Worm (Caenorhabditis elegans): ENCODE measurements around the gene pcp-2.
"Not testable (repeated sequence)": the region's sequence is repeated elsewhere in the genome, so short reads cannot be mapped to it uniquely, and the experiment has no call there.

pcp-2 gene

DNA sequence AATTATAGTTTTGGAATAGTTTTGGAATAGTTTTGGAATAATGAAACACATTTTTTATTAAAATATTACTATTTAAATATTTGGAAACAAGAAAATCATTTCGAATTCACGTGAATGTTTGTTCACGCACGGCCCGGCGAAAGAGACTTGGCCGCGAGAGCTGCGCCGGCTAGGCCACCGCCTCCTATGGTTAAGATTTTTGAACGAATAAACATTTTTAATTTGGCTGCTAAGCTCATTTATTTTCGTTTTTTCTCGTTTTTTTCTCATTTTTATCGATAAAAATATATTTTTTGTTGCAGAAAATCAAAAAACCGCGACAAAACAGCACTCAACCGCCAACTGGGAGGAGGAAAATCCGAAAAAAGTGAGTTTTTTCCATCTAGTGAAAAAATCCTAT is 29.6 kb upstream of the pcp-2 start, which contains the start of gene C46C2.7:
TSS of gene C46C2.7 (plus strand) at position 301 of the 400 bp plus-strand sequence.
- TF ChIP-seq pes-1 (GFP tag; IDR thresholded peaks at IDR 0.05); aly-1 (tag; optimal IDR thresholded peaks at IDR 0.05); B0310.2 (tag; optimal IDR thresholded peaks at IDR 0.05): not testable (repeated sequence)

ce11 chrIV:9192522-9192921 is 27.6 kb upstream of the pcp-2 start, which contains the start of gene C46C2.5:
C46C2.5 (minus strand) TSS chrIV:9192622.
- TF ChIP-seq sea-1 (GFP tag; conservative IDR thresholded peaks at IDR 0.05): no peak
- no peak for TF ChIP-seq flt-1 (GFP tag; IDR thresholded peaks at IDR 0.05)
- TF ChIP-seq tbx-37 (GFP tag; conservative IDR thresholded peaks at IDR 0.05): no peak
- no peak for TF ChIP-seq tra-4 (tag; optimal IDR thresholded peaks at IDR 0.05)
- no peak for TF ChIP-seq ceh-36 (tag; optimal IDR thresholded peaks at IDR 0.05)
- no peak for TF ChIP-seq hmg-4 (GFP tag; optimal IDR thresholded peaks at IDR 0.05)
- no peak for TF ChIP-seq ets-7 (tag; optimal IDR thresholded peaks at IDR 0.05)
- TF ChIP-seq tbx-11 (GFP tag; IDR thresholded peaks at IDR 0.05): no peak
- no peak for TF ChIP-seq hmbx-1 (tag; optimal IDR thresholded peaks at IDR 0.05)
- no peak for TF ChIP-seq F13C5.2 (tag; optimal IDR thresholded peaks at IDR 0.05)
- TF ChIP-seq hnd-1 (tag; optimal IDR thresholded peaks at IDR 0.05): no peak
- no peak for TF ChIP-seq B0310.2 (tag; optimal IDR thresholded peaks at IDR 0.05)
- no peak for TF ChIP-seq ama-1 (optimal IDR thresholded peaks at IDR 0.05)
- no peak for TF ChIP-seq scrt-1 (GFP tag; IDR thresholded peaks at IDR 0.05)
- TF ChIP-seq pes-1 (GFP tag; IDR thresholded peaks at IDR 0.05): no peak
- TF ChIP-seq ceh-13 (GFP tag; optimal IDR thresholded peaks at IDR 0.05): no peak
- no peak for TF ChIP-seq aly-1 (tag; optimal IDR thresholded peaks at IDR 0.05)

ce11 chrIV:9191183-9191582 is 26.3 kb upstream of the pcp-2 start:
- TF ChIP-seq ceh-13 (GFP tag; optimal IDR thresholded peaks at IDR 0.05) (peak; percentile 90), B0310.2 (tag; optimal IDR thresholded peaks at IDR 0.05) (peak; percentile 93), sea-1 (GFP tag; conservative IDR thresholded peaks at IDR 0.05) (peak; percentile 95), aly-1 (tag; optimal IDR thresholded peaks at IDR 0.05) (peak; percentile 95), ceh-36 (tag; optimal IDR thresholded peaks at IDR 0.05) (peak; percentile 96), tra-4 (tag; optimal IDR thresholded peaks at IDR 0.05) (peak; percentile 89), pes-1 (GFP tag; IDR thresholded peaks at IDR 0.05) (peak; percentile 96), hmbx-1 (tag; optimal IDR thresholded peaks at IDR 0.05) (peak; percentile 76), hnd-1 (tag; optimal IDR thresholded peaks at IDR 0.05) (peak; percentile 85), tbx-37 (GFP tag; conservative IDR thresholded peaks at IDR 0.05) (peak; percentile 97), ama-1 (optimal IDR thresholded peaks at IDR 0.05) (no peak), F13C5.2 (tag; optimal IDR thresholded peaks at IDR 0.05) (peak; percentile 94), tbx-11 (GFP tag; IDR thresholded peaks at IDR 0.05) (peak; percentile 96), ets-7 (tag; optimal IDR thresholded peaks at IDR 0.05) (peak; percentile 87), scrt-1 (GFP tag; IDR thresholded peaks at IDR 0.05) (peak; percentile 96), hmg-4 (GFP tag; optimal IDR thresholded peaks at IDR 0.05) (no peak), flt-1 (GFP tag; IDR thresholded peaks at IDR 0.05) (peak; percentile 96)

- TF ChIP-seq scrt-1 (GFP tag; IDR thresholded peaks at IDR 0.05): no peak
- no peak for TF ChIP-seq hmg-4 (GFP tag; optimal IDR thresholded peaks at IDR 0.05)
- TF ChIP-seq hmbx-1 (tag; optimal IDR thresholded peaks at IDR 0.05): no peak
- TF ChIP-seq ama-1 (optimal IDR thresholded peaks at IDR 0.05): no peak
- no peak for TF ChIP-seq ceh-36 (tag; optimal IDR thresholded peaks at IDR 0.05)
- no peak for TF ChIP-seq flt-1 (GFP tag; IDR thresholded peaks at IDR 0.05)
- TF ChIP-seq F13C5.2 (tag; optimal IDR thresholded peaks at IDR 0.05): no peak
- TF ChIP-seq ceh-13 (GFP tag; optimal IDR thresholded peaks at IDR 0.05): no peak
- no peak for TF ChIP-seq pes-1 (GFP tag; IDR thresholded peaks at IDR 0.05)
- no peak for TF ChIP-seq B0310.2 (tag; optimal IDR thresholded peaks at IDR 0.05)
- no peak for TF ChIP-seq tbx-37 (GFP tag; conservative IDR thresholded peaks at IDR 0.05)
- no peak for TF ChIP-seq tra-4 (tag; optimal IDR thresholded peaks at IDR 0.05)
- no peak for TF ChIP-seq sea-1 (GFP tag; conservative IDR thresholded peaks at IDR 0.05)
- TF ChIP-seq tbx-11 (GFP tag; IDR thresholded peaks at IDR 0.05): no peak
Observed at ce11 chrIV:9184547-9184946, 19.6 kb upstream of the pcp-2 start, which contains the start of gene C07C7.1. C07C7.1 (plus strand) TSS chrIV:9184847.

DNA sequence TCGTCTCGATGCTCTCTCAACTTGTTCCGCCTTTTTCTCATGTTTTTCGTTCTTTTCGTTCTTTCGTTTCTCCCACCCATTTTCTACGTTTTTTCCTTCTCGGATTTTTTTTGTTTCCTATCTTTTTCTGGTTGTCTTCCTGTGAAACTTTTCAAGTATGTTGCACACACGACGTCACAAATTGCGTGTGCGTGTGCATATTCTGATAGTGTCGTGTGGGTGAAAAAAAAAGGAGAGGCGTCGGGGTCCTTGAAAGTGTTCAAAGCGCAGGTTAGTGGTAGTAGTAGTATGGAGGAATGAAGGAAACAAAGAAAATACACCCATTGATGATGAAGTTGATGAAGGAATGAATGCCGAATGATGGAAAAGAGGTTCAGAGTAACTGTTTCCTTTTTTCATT is 4.8 kb upstream of the pcp-2 start:
- no peak for TF ChIP-seq ceh-36 (tag; optimal IDR thresholded peaks at IDR 0.05)
- no peak for TF ChIP-seq pes-1 (GFP tag; IDR thresholded peaks at IDR 0.05)
- TF ChIP-seq ama-1 (optimal IDR thresholded peaks at IDR 0.05): no peak
- TF ChIP-seq flt-1 (GFP tag; IDR thresholded peaks at IDR 0.05): no peak
- TF ChIP-seq B0310.2 (tag; optimal IDR thresholded peaks at IDR 0.05): no peak
- TF ChIP-seq ets-7 (tag; optimal IDR thresholded peaks at IDR 0.05): no peak
- TF ChIP-seq F13C5.2 (tag; optimal IDR thresholded peaks at IDR 0.05): no peak
- TF ChIP-seq tbx-37 (GFP tag; conservative IDR thresholded peaks at IDR 0.05): no peak
- no peak for TF ChIP-seq scrt-1 (GFP tag; IDR thresholded peaks at IDR 0.05)
- no peak for TF ChIP-seq ceh-13 (GFP tag; optimal IDR thresholded peaks at IDR 0.05)
- TF ChIP-seq tbx-11 (GFP tag; IDR thresholded peaks at IDR 0.05): no peak
- no peak for TF ChIP-seq sea-1 (GFP tag; conservative IDR thresholded peaks at IDR 0.05)
- TF ChIP-seq hmg-4 (GFP tag; optimal IDR thresholded peaks at IDR 0.05): no peak
- no peak for TF ChIP-seq hmbx-1 (tag; optimal IDR thresholded peaks at IDR 0.05)
- TF ChIP-seq tra-4 (tag; optimal IDR thresholded peaks at IDR 0.05): no peak
- no peak for TF ChIP-seq hnd-1 (tag; optimal IDR thresholded peaks at IDR 0.05)
- TF ChIP-seq aly-1 (tag; optimal IDR thresholded peaks at IDR 0.05): no peak

- TF ChIP-seq ceh-36 (tag; optimal IDR thresholded peaks at IDR 0.05): no peak
- TF ChIP-seq ets-7 (tag; optimal IDR thresholded peaks at IDR 0.05): no peak
- TF ChIP-seq B0310.2 (tag; optimal IDR thresholded peaks at IDR 0.05): no peak
- no peak for TF ChIP-seq hmg-4 (GFP tag; optimal IDR thresholded peaks at IDR 0.05)
- no peak for TF ChIP-seq tbx-37 (GFP tag; conservative IDR thresholded peaks at IDR 0.05)
- TF ChIP-seq scrt-1 (GFP tag; IDR thresholded peaks at IDR 0.05): no peak
- no peak for TF ChIP-seq tbx-11 (GFP tag; IDR thresholded peaks at IDR 0.05)
- TF ChIP-seq F13C5.2 (tag; optimal IDR thresholded peaks at IDR 0.05): no peak
- no peak for TF ChIP-seq tra-4 (tag; optimal IDR thresholded peaks at IDR 0.05)
- no peak for TF ChIP-seq pes-1 (GFP tag; IDR thresholded peaks at IDR 0.05)
- no peak for TF ChIP-seq ceh-13 (GFP tag; optimal IDR thresholded peaks at IDR 0.05)
- TF ChIP-seq flt-1 (GFP tag; IDR thresholded peaks at IDR 0.05): no peak
- TF ChIP-seq sea-1 (GFP tag; conservative IDR thresholded peaks at IDR 0.05): no peak
- no peak for TF ChIP-seq ama-1 (optimal IDR thresholded peaks at IDR 0.05)
- no peak for TF ChIP-seq aly-1 (tag; optimal IDR thresholded peaks at IDR 0.05)
- no peak for TF ChIP-seq hnd-1 (tag; optimal IDR thresholded peaks at IDR 0.05)
Observed at ce11 chrIV:9165681-9166080, 754 bp upstream of the pcp-2 start, which contains the start of gene C07C7.3. C07C7.3 (plus strand) TSS chrIV:9166051.

ce11 chrIV:9159863-9160262 is 5.1 kb downstream of the pcp-2 start:
- no peak for TF ChIP-seq ceh-36 (tag; optimal IDR thresholded peaks at IDR 0.05)
- no peak for TF ChIP-seq hnd-1 (tag; optimal IDR thresholded peaks at IDR 0.05)
- TF ChIP-seq ama-1 (optimal IDR thresholded peaks at IDR 0.05): no peak
